Fruit fly (Drosophila melanogaster): ENCODE data around the gene Lcp65Ag2.

DNA sequence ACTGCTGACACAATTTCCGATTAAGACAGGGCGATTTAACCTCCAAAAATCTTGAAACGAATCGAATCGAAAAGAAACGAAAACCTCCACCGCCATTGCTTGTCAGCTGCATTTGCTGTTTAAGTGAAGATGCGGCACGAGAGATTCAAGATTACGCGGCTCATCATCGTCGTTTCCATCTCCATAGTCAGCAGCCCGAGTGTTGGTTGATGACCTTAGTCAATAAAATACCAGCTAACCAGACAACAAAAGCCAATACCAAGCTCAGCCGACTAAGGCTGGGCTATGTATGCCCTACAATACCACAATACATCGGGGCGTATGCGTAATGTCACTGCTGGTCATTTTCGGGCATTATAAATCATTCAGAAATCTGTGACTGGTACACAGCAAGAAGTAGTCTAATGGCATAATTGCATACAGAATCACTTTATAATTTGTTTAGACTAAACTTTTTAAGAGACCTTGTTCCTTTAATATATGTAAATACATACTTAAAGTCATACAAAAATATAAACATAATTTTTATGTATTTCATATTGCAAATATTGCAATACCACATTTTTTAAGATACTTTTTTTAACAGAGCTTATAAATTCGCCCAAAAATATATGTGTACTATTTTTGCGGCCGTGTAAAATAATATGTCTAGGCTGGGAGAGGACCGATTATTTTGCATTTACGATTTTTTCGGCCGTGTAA, 7.5 kb upstream of the Lcp65Ag2 start:
- no peak for TF ChIP-seq CG14711 (tag; optimal IDR thresholded peaks at IDR 0.05)
- TF ChIP-seq bab1 (GFP tag; optimal IDR thresholded peaks at IDR 0.05): no peak
- no peak for TF ChIP-seq CG7045 (GFP tag; optimal IDR thresholded peaks at IDR 0.05)
- no peak for TF ChIP-seq CG7101 (tag; optimal IDR thresholded peaks at IDR 0.05)
- no peak for TF ChIP-seq CG5204 (GFP tag; optimal IDR thresholded peaks at IDR 0.05)
- TF ChIP-seq pad (GFP tag; optimal IDR thresholded peaks at IDR 0.05): no peak

All from whole organism, adult.